Fruit fly (Drosophila melanogaster) whole organism, embryonic: ENCODE measurements around the gene Rbfox1.

Experiments
- Antp ChIP-seq: fragments of 200-800 bp; sonication (Bioruptor generic); optimal IDR thresholded peaks from 3 replicates; lab custom pipeline; 2016; ENCODE audit warnings: missing biosample characterization, missing genetic modification characterization
- Bteb2 ChIP-seq: fragments of 200-800 bp; sonication (Bioruptor generic); optimal IDR thresholded peaks from 2 replicates; lab custom pipeline; 2016; ENCODE audit warnings: missing biosample characterization, missing genetic modification characterization
- CG1024 ChIP-seq: fragments of 200-800 bp; sonication (Bioruptor generic); IDR thresholded peaks from 2 replicates; pipeline ENCODE4 v1.3.6; 2022; ENCODE audit warnings: missing biosample characterization, missing genetic modification characterization
- CG10274 ChIP-seq: fragments of 200-800 bp; sonication (Bioruptor generic); optimal IDR thresholded peaks from 3 replicates; lab custom pipeline; 2017; ENCODE audit warnings: missing biosample characterization, mild to moderate bottlenecking, missing genetic modification characterization
- CG10959 ChIP-seq: fragments of 200-800 bp; sonication (Bioruptor generic); IDR thresholded peaks from 2 replicates; pipeline ENCODE4 v1.3.6; 2022; ENCODE audit warnings: missing biosample characterization, missing genetic modification characterization
- CG11456 ChIP-seq: fragments of 200-800 bp; sonication (Bioruptor generic); IDR thresholded peaks from 3 replicates; pipeline ENCODE4 v1.3.6; 2022; ENCODE audit warnings: missing biosample characterization, missing genetic modification characterization
- CG12744 ChIP-seq: fragments of 200-800 bp; sonication (Bioruptor generic); optimal IDR thresholded peaks from 2 replicates; lab custom pipeline; 2016; ENCODE audit warnings: missing biosample characterization, missing genetic modification characterization
- CG14860 ChIP-seq: fragments of 200-800 bp; sonication (Bioruptor generic); IDR thresholded peaks from 3 replicates; pipeline ENCODE4 v1.3.6; 2022; ENCODE audit warnings: missing biosample characterization, missing genetic modification characterization; ENCODE audit not compliant: partially characterized antibody
- CG1647 ChIP-seq: fragments of 200-800 bp; sonication (Bioruptor generic); optimal IDR thresholded peaks from 3 replicates; lab custom pipeline; 2016; ENCODE audit warnings: missing biosample characterization, missing genetic modification characterization
- CG17568 ChIP-seq: fragments of 200-800 bp; sonication (Bioruptor generic); optimal IDR thresholded peaks from 2 replicates; lab custom pipeline; 2018; ENCODE audit warnings: missing biosample characterization, mild to moderate bottlenecking, missing genetic modification characterization, moderate library complexity
- CG2129 ChIP-seq: fragments of 200-800 bp; sonication (Bioruptor generic); IDR thresholded peaks from 2 replicates; pipeline ENCODE4 v1.3.6; 2022; ENCODE audit warnings: missing biosample characterization, missing genetic modification characterization; ENCODE audit not compliant: partially characterized antibody
- CG3995 ChIP-seq: fragments of 200-800 bp; sonication (Bioruptor generic); optimal IDR thresholded peaks from 3 replicates; lab custom pipeline; 2016; ENCODE audit warnings: missing biosample characterization, missing genetic modification characterization
- CG9932 ChIP-seq: fragments of 200-800 bp; sonication (Bioruptor generic); IDR thresholded peaks from 2 replicates; pipeline ENCODE4 v1.3.6; 2022; ENCODE audit warnings: missing biosample characterization, missing genetic modification characterization
- CHES-1-like ChIP-seq: fragments of 200-800 bp; sonication (Bioruptor generic); optimal IDR thresholded peaks from 2 replicates; lab custom pipeline; 2016; ENCODE audit warnings: missing biosample characterization, missing genetic modification characterization
- Dek ChIP-seq: fragments of 200-800 bp; sonication (Bioruptor generic); optimal IDR thresholded peaks from 3 replicates; lab custom pipeline; 2019; ENCODE audit warnings: missing biosample characterization, mild to moderate bottlenecking, missing genetic modification characterization, moderate library complexity
- Doc3 ChIP-seq: fragments of 200-800 bp; sonication (Bioruptor generic); IDR thresholded peaks from 3 replicates; pipeline ENCODE4 v1.3.6; 2022; ENCODE audit warnings: missing biosample characterization, missing genetic modification characterization; ENCODE audit not compliant: partially characterized antibody
- E2f2 ChIP-seq: fragments of 200-800 bp; sonication (Bioruptor generic); IDR thresholded peaks from 2 replicates; pipeline ENCODE4 v1.3.6; 2022; ENCODE audit warnings: missing biosample characterization, missing genetic modification characterization
- Hr39 ChIP-seq: fragments of >200 bp; optimal IDR thresholded peaks from 2 replicates; lab custom pipeline; 2017
- Hr78 ChIP-seq, 2 experiments: fragments of 200-800 bp in 1 of 2; fragments of >200 bp in 1 of 2; sonication (Bioruptor generic) in 1 of 2; optimal IDR thresholded peaks; 2 replicates each; lab custom pipeline; 2017 to 2019; ENCODE audit warnings: missing biosample characterization in 2 of 2, missing genetic modification characterization in 2 of 2, mild to moderate bottlenecking in 1 of 2, moderate library complexity in 1 of 2
- Hsf ChIP-seq: fragments of 200-800 bp; sonication (Bioruptor generic); optimal IDR thresholded peaks from 3 replicates; lab custom pipeline; 2016; ENCODE audit warnings: missing biosample characterization, missing genetic modification characterization
- MTF-1 ChIP-seq: fragments of 200-800 bp; sonication (Bioruptor generic); optimal IDR thresholded peaks from 2 replicates; lab custom pipeline; 2018; ENCODE audit warnings: missing biosample characterization, mild to moderate bottlenecking, missing genetic modification characterization, borderline replicate concordance
- Meics ChIP-seq: fragments of 200-800 bp; sonication (Bioruptor generic); optimal IDR thresholded peaks from 2 replicates; lab custom pipeline; 2017; ENCODE audit warnings: missing biosample characterization, mild to moderate bottlenecking, missing genetic modification characterization
- Mes4 ChIP-seq: fragments of 200-800 bp; sonication (Bioruptor generic); optimal IDR thresholded peaks from 2 replicates; lab custom pipeline; 2016; ENCODE audit warnings: missing biosample characterization, missing genetic modification characterization
- Ssrp ChIP-seq: fragments of 200-800 bp; sonication (Bioruptor generic); optimal IDR thresholded peaks from 2 replicates; lab custom pipeline; 2018; ENCODE audit warnings: missing biosample characterization, mild to moderate bottlenecking, missing genetic modification characterization, moderate library complexity
- ac ChIP-seq: fragments of 200-800 bp; sonication (Bioruptor generic); optimal IDR thresholded peaks from 3 replicates; lab custom pipeline; 2017; ENCODE audit warnings: missing biosample characterization, mild to moderate bottlenecking, missing genetic modification characterization
- ato ChIP-seq: fragments of 200-800 bp; sonication (Bioruptor generic); IDR thresholded peaks from 2 replicates; pipeline ENCODE4 v1.3.6; 2022; ENCODE audit warnings: missing biosample characterization, missing genetic modification characterization; ENCODE audit not compliant: partially characterized antibody
- bowl ChIP-seq: fragments of 200-800 bp; sonication (Bioruptor generic); IDR thresholded peaks from 2 replicates; pipeline ENCODE4 v1.3.6; 2022; ENCODE audit warnings: missing biosample characterization, missing genetic modification characterization
- cad ChIP-seq: fragments of >200 bp; optimal IDR thresholded peaks from 2 replicates; lab custom pipeline; 2017; ENCODE audit warnings: missing biosample characterization, missing genetic modification characterization
- dmrt11E ChIP-seq: fragments of 200-800 bp; sonication (Bioruptor generic); optimal IDR thresholded peaks from 3 replicates; lab custom pipeline; 2018; ENCODE audit warnings: missing biosample characterization, mild to moderate bottlenecking, missing genetic modification characterization, moderate library complexity
- eyg ChIP-seq: fragments of 200-800 bp; sonication (Bioruptor generic); optimal IDR thresholded peaks from 3 replicates; lab custom pipeline; 2016; ENCODE audit warnings: missing biosample characterization, missing genetic modification characterization
- gcm2 ChIP-seq: fragments of 200-800 bp; sonication (Bioruptor generic); optimal IDR thresholded peaks from 2 replicates; lab custom pipeline; 2016; ENCODE audit warnings: missing biosample characterization, missing genetic modification characterization
- gsb ChIP-seq: fragments of 200-800 bp; sonication (Bioruptor generic); IDR thresholded peaks from 2 replicates; pipeline ENCODE4 v1.3.6; 2022; ENCODE audit warnings: missing biosample characterization, missing genetic modification characterization
- ham ChIP-seq: fragments of 200-800 bp; sonication (Bioruptor generic); IDR thresholded peaks from 2 replicates; pipeline ENCODE4 v1.3.6; 2022; ENCODE audit warnings: missing biosample characterization, missing genetic modification characterization
- hbn ChIP-seq: fragments of 200-800 bp; sonication (Bioruptor generic); IDR thresholded peaks from 2 replicates; pipeline ENCODE4 v1.3.6; 2022; ENCODE audit warnings: missing biosample characterization, missing genetic modification characterization; ENCODE audit not compliant: partially characterized antibody
- her ChIP-seq: fragments of 200-800 bp; sonication (Bioruptor generic); optimal IDR thresholded peaks from 2 replicates; lab custom pipeline; 2016; ENCODE audit warnings: missing biosample characterization, missing genetic modification characterization
- kay ChIP-seq: fragments of 200-800 bp; sonication (Bioruptor generic); optimal IDR thresholded peaks from 2 replicates; lab custom pipeline; 2016; ENCODE audit warnings: missing biosample characterization, missing genetic modification characterization
- lab ChIP-seq: fragments of 200-800 bp; sonication (Bioruptor generic); optimal IDR thresholded peaks from 3 replicates; lab custom pipeline; 2017; ENCODE audit warnings: missing biosample characterization, missing genetic modification characterization, mild to moderate bottlenecking, moderate library complexity, missing genetic modification reagents
- lmd ChIP-seq: fragments of 200-800 bp; sonication (Bioruptor generic); IDR thresholded peaks from 2 replicates; pipeline ENCODE4 v1.3.6; 2022; ENCODE audit warnings: missing biosample characterization, missing genetic modification characterization
- lov ChIP-seq, 2 experiments: fragments of 200-800 bp in 1 of 2; fragments of >200 bp in 1 of 2; sonication (Bioruptor generic) in 1 of 2; IDR thresholded peaks in 1 of 2; optimal IDR thresholded peaks in 1 of 2; 2 replicates in 1 of 2; 3 replicates in 1 of 2; pipeline versions ENCODE4 v1.3.6 to Lab custom; 2017 to 2022; ENCODE audit warnings: missing biosample characterization in 1 of 2, missing genetic modification characterization in 1 of 2
- mirr ChIP-seq: fragments of 200-800 bp; sonication (Bioruptor generic); optimal IDR thresholded peaks from 3 replicates; lab custom pipeline; 2018; ENCODE audit warnings: missing biosample characterization, mild to moderate bottlenecking, missing genetic modification characterization
- nerfin-1 ChIP-seq: fragments of 200-800 bp; sonication (Bioruptor generic); optimal IDR thresholded peaks from 3 replicates; lab custom pipeline; 2019; ENCODE audit warnings: missing biosample characterization, mild to moderate bottlenecking, missing genetic modification characterization, moderate library complexity
- nom ChIP-seq: fragments of 200-800 bp; sonication (Bioruptor generic); optimal IDR thresholded peaks from 2 replicates; lab custom pipeline; 2017; ENCODE audit warnings: missing biosample characterization, missing genetic modification characterization, mild to moderate bottlenecking, moderate library complexity, missing genetic modification reagents
- p53 ChIP-seq: fragments of 200-800 bp; sonication (Bioruptor generic); optimal IDR thresholded peaks from 2 replicates; lab custom pipeline; 2016; ENCODE audit warnings: missing biosample characterization, missing genetic modification characterization
- pho ChIP-seq: fragments of 200-800 bp; sonication (Bioruptor generic); optimal IDR thresholded peaks from 2 replicates; lab custom pipeline; 2016; ENCODE audit warnings: missing biosample characterization, missing genetic modification characterization
- pzg ChIP-seq: fragments of 200-800 bp; sonication (Bioruptor generic); optimal IDR thresholded peaks from 3 replicates; lab custom pipeline; 2018; ENCODE audit warnings: missing biosample characterization, mild to moderate bottlenecking, missing genetic modification characterization, moderate library complexity
- sim ChIP-seq: fragments of 200-800 bp; sonication (Bioruptor generic); IDR thresholded peaks from 2 replicates; pipeline ENCODE4 v1.3.6; 2022; ENCODE audit warnings: missing biosample characterization, missing genetic modification characterization
- stc ChIP-seq: fragments of 200-800 bp; sonication (Bioruptor generic); IDR thresholded peaks from 2 replicates; pipeline ENCODE4 v1.3.6; 2022; ENCODE audit warnings: missing biosample characterization, missing genetic modification characterization
- tna ChIP-seq: fragments of 200-800 bp; sonication (Bioruptor generic); IDR thresholded peaks from 2 replicates; pipeline ENCODE4 v1.3.6; 2022; ENCODE audit warnings: missing biosample characterization, missing genetic modification characterization; ENCODE audit not compliant: partially characterized antibody
- twi ChIP-seq: fragments of 200-800 bp; optimal IDR thresholded peaks from 2 replicates; lab custom pipeline; 2019; ENCODE audit warnings: missing biosample characterization, mild to moderate bottlenecking, missing genetic modification characterization, moderate library complexity
- wor ChIP-seq: fragments of 200-800 bp; sonication (Bioruptor generic); IDR thresholded peaks from 2 replicates; pipeline ENCODE4 v1.3.6; 2022; ENCODE audit warnings: missing biosample characterization, missing genetic modification characterization

The Rbfox1 gene

dm6 chr3L:10554489-10554888 is 73.3 kb downstream of the Rbfox1 start (continued):
- peak; percentile 88 for TF ChIP-seq MTF-1 (GFP tag; lab: Kevin White, UChicago)
- TF ChIP-seq kay (GFP tag; lab: Kevin White, UChicago): peak; percentile 48
- peak; percentile 41 for TF ChIP-seq her (GFP tag; lab: Kevin White, UChicago)
- TF ChIP-seq gsb: peak; percentile 43; the same call in 1 of the 2 replicates
- peak; percentile 65 for TF ChIP-seq CG10274 (GFP tag; lab: Kevin White, UChicago)
- TF ChIP-seq sim (GFP tag; lab: Robert Waterston, UW): peak; percentile 79; the same call in 1 of the 2 replicates
- TF ChIP-seq CG1024 (GFP tag; lab: Robert Waterston, UW): peak; percentile 80
- TF ChIP-seq CG1647 (GFP tag; lab: Kevin White, UChicago): peak; percentile 72
- TF ChIP-seq nom (GFP tag; lab: Kevin White, UChicago): peak; percentile 82
- TF ChIP-seq dmrt11E: peak; percentile 91
- TF ChIP-seq CG14860 (GFP tag; lab: Robert Waterston, UW): no peak
- peak; percentile 57 for TF ChIP-seq Dek (tag; lab: Kevin White, UChicago)
- peak; percentile 68 for TF ChIP-seq CG17568 (GFP tag; lab: Kevin White, UChicago)
- TF ChIP-seq p53: peak; percentile 16
- no peak for TF ChIP-seq cad (GFP tag; lab: Kevin White, UChicago)
- no peak for TF ChIP-seq CG2129 (GFP tag; lab: Robert Waterston, UW)
- peak; percentile 90 for TF ChIP-seq lab (GFP tag; lab: Kevin White, UChicago)
- peak; percentile 87 for TF ChIP-seq CG10959
- TF ChIP-seq eyg (GFP tag; lab: Kevin White, UChicago): no peak
- peak; percentile 63 for TF ChIP-seq CG12744 (GFP tag; lab: Kevin White, UChicago)
- no peak for TF ChIP-seq ato
- TF ChIP-seq hbn: no peak
- TF ChIP-seq Doc3 (GFP tag; lab: Robert Waterston, UW): no peak
- TF ChIP-seq bowl (GFP tag; lab: Robert Waterston, UW): no peak
- TF ChIP-seq wor (GFP tag; lab: Robert Waterston, UW): peak; percentile 78
- TF ChIP-seq nerfin-1 (tag; lab: Kevin White, UChicago): peak; percentile 82
- TF ChIP-seq ham: no peak
- TF ChIP-seq CG9932 (GFP tag; lab: Robert Waterston, UW): peak; percentile 49
- no peak; the same call in 2 of the 3 replicates for TF ChIP-seq CG11456
- TF ChIP-seq CG3995: no peak
- peak; percentile 57 for TF ChIP-seq CHES-1-like (GFP tag; lab: Kevin White, UChicago)
- TF ChIP-seq Hsf (GFP tag; lab: Kevin White, UChicago): peak; percentile 78
- TF ChIP-seq ac (GFP tag; lab: Kevin White, UChicago): peak; percentile 89
- TF ChIP-seq Mes4 (GFP tag; lab: Kevin White, UChicago): peak; percentile 66
- peak; percentile 10 for TF ChIP-seq Bteb2
- TF ChIP-seq twi (tag; lab: Kevin White, UChicago): peak; percentile 96
- TF ChIP-seq gcm2 (GFP tag; lab: Kevin White, UChicago): peak; percentile 32
- TF ChIP-seq pzg (GFP tag; lab: Kevin White, UChicago): no peak
- peak; percentile 65 for TF ChIP-seq Antp (GFP tag; lab: Kevin White, UChicago)
- no peak for TF ChIP-seq Hr39 (lab: Kevin White, UChicago)
- peak; percentile 81 for TF ChIP-seq Meics (GFP tag; lab: Kevin White, UChicago)
- no peak for TF ChIP-seq tna (GFP tag; lab: Robert Waterston, UW)
- TF ChIP-seq stc (GFP tag; lab: Robert Waterston, UW): peak; percentile 70
- TF ChIP-seq Ssrp (tag; lab: Kevin White, UChicago): peak; percentile 86
- TF ChIP-seq E2f2 (GFP tag; lab: Robert Waterston, UW): peak; percentile 43; the same call in 1 of the 2 replicates
- TF ChIP-seq pho (GFP tag; lab: Kevin White, UChicago): peak; percentile 27
- peak; percentile 78 for TF ChIP-seq lmd (GFP tag; lab: Robert Waterston, UW)
- TF ChIP-seq lov (optimal IDR thresholded peaks at IDR 0.05; lab: Kevin White, UChicago): no peak
- TF ChIP-seq lov (GFP tag; IDR thresholded peaks at IDR 0.05; lab: Robert Waterston, UW): peak; percentile 83; the same call in 2 of the 3 replicates
- TF ChIP-seq mirr (GFP tag; lab: Kevin White, UChicago): no peak
- TF ChIP-seq Hr78 (GFP tag; optimal IDR thresholded peaks at IDR 0.05; lab: Kevin White, UChicago): peak in 1 of 2 experiments; percentile 62
